Worm (Caenorhabditis elegans) whole organism, L4 larva: ENCODE data around the gene rib-1.

Experiments used
- F10B5.3 ChIP-seq: sonication (generic microtip); optimal IDR thresholded peaks from 2 replicates; lab custom pipeline; 2016; ENCODE audit warnings: mild to moderate bottlenecking, missing genetic modification characterization, missing compliant biosample characterization
- F26F4.8 ChIP-seq: fragments of 200-800 bp; sonication (Bioruptor generic); conservative IDR thresholded peaks from 2 replicates; pipeline ENCODE4 v1.3.6; 2022; ENCODE audit warnings: missing genetic modification characterization, missing compliant biosample characterization
- R02D3.7 ChIP-seq: fragments of 150-350 bp; sonication (generic microtip); optimal IDR thresholded peaks from 3 replicates; lab custom pipeline; 2014; ENCODE audit warnings: missing biosample characterization, missing genetic modification characterization
- T20F7.1 ChIP-seq: fragments of 200-800 bp; sonication (Bioruptor generic); optimal IDR thresholded peaks from 2 replicates; lab custom pipeline; 2018; ENCODE audit warnings: mild to moderate bottlenecking, missing genetic modification characterization, missing compliant biosample characterization
- T26A8.4 ChIP-seq: fragments of 200-800 bp; sonication (Bioruptor generic); IDR thresholded peaks from 2 replicates; pipeline ENCODE4 v1.3.6; 2022; ENCODE audit warnings: missing genetic modification characterization, missing compliant biosample characterization
- Y48G9A.11 ChIP-seq: fragments of 200-800 bp; sonication (Bioruptor generic); IDR thresholded peaks from 2 replicates; pipeline ENCODE4 v1.3.6; 2022; ENCODE audit warnings: missing genetic modification reagents, missing genetic modification characterization, missing compliant biosample characterization
- Y75B8A.6 ChIP-seq: fragments of 200-800 bp; sonication (Bioruptor generic); IDR thresholded peaks from 2 replicates; pipeline ENCODE4 v1.3.6; 2022; ENCODE audit warnings: missing genetic modification reagents, missing genetic modification characterization, missing compliant biosample characterization
- aha-1 ChIP-seq: fragments of 150-350 bp; peaks from one replicate; lab custom pipeline; 2014; ENCODE audit warnings: missing biosample characterization, missing genetic modification characterization
- aly-2 ChIP-seq: sonication (generic microtip); optimal IDR thresholded peaks from 2 replicates; lab custom pipeline; 2018; ENCODE audit warnings: missing biosample characterization, missing genetic modification characterization
- ama-1 ChIP-seq: fragments of 150-350 bp; optimal IDR thresholded peaks from 2 replicates; lab custom pipeline; 2014; ENCODE audit warnings: inconsistent platforms, mixed read lengths
- ceh-44 ChIP-seq: fragments of 200-800 bp; sonication (Bioruptor generic); IDR thresholded peaks from 2 replicates; pipeline ENCODE4 v1.3.6; 2022; ENCODE audit warnings: missing genetic modification reagents, missing genetic modification characterization, missing compliant biosample characterization
- ceh-82 ChIP-seq: sonication (generic microtip); optimal IDR thresholded peaks from 2 replicates; lab custom pipeline; 2017; ENCODE audit warnings: missing biosample characterization, missing genetic modification characterization
- ces-1 ChIP-seq: fragments of 150-350 bp; sonication (generic microtip); optimal IDR thresholded peaks from 4 replicates; lab custom pipeline; 2014; ENCODE audit warnings: missing biosample characterization, missing genetic modification reagents, missing genetic modification characterization
- daf-12 ChIP-seq: fragments of 150-350 bp; optimal IDR thresholded peaks from 2 replicates; lab custom pipeline; 2014; ENCODE audit warnings: missing biosample characterization, missing genetic modification reagents, missing genetic modification characterization
- daf-16 ChIP-seq, 3 experiments: sonication (generic microtip); optimal IDR thresholded peaks; 2 replicates each; lab custom pipeline; 2016 to 2017; ENCODE audit warnings: missing genetic modification characterization in 3 of 3, missing genetic modification reagents in 3 of 3, mild to moderate bottlenecking in 2 of 3, missing compliant biosample characterization in 2 of 3, missing biosample characterization in 1 of 3, moderate library complexity in 1 of 3
- dmd-9 ChIP-seq: fragments of 200-800 bp; sonication (Bioruptor generic); IDR thresholded peaks from 2 replicates; pipeline ENCODE4 v1.3.6; 2022; ENCODE audit warnings: missing genetic modification reagents, missing genetic modification characterization, missing compliant biosample characterization
- duxl-1 ChIP-seq: sonication (generic microtip); optimal IDR thresholded peaks from 2 replicates; lab custom pipeline; 2016; ENCODE audit warnings: mild to moderate bottlenecking, missing genetic modification characterization, moderate library complexity, missing compliant biosample characterization; ENCODE audit not compliant: poor library complexity
- egl-43 ChIP-seq: fragments of 200-800 bp; sonication (Bioruptor generic); IDR thresholded peaks from 2 replicates; pipeline ENCODE4 v1.3.6; 2022; ENCODE audit warnings: missing genetic modification reagents, missing genetic modification characterization, missing compliant biosample characterization
- fkh-10 ChIP-seq: fragments of 150-350 bp; optimal IDR thresholded peaks from 2 replicates; lab custom pipeline; 2014; ENCODE audit warnings: missing biosample characterization, missing genetic modification reagents, missing genetic modification characterization
- gei-8 ChIP-seq: fragments of 200-800 bp; sonication (Bioruptor generic); optimal IDR thresholded peaks from 2 replicates; lab custom pipeline; 2018; ENCODE audit warnings: mild to moderate bottlenecking, missing genetic modification characterization, missing compliant biosample characterization
- hlh-30 ChIP-seq: sonication (generic microtip); optimal IDR thresholded peaks from 2 replicates; lab custom pipeline; 2017; ENCODE audit warnings: antibody characterized with exemption, mild to moderate bottlenecking, missing genetic modification characterization, missing compliant biosample characterization; ENCODE audit not compliant: insufficient read depth
- lim-7 ChIP-seq: fragments of 200-800 bp; sonication (Bioruptor generic); IDR thresholded peaks from 2 replicates; pipeline ENCODE4 v1.3.6; 2022; ENCODE audit warnings: missing genetic modification characterization, missing compliant biosample characterization
- lin-1 ChIP-seq: fragments of 200-800 bp; sonication (Bioruptor generic); IDR thresholded peaks from 2 replicates; pipeline ENCODE4 v1.3.6; 2022; ENCODE audit warnings: missing genetic modification reagents, missing genetic modification characterization, missing compliant biosample characterization
- lin-13 ChIP-seq: fragments of 150-350 bp; optimal IDR thresholded peaks from 2 replicates; lab custom pipeline; 2014; ENCODE audit warnings: missing biosample characterization, missing genetic modification reagents, missing genetic modification characterization
- lin-38 ChIP-seq: fragments of 200-800 bp; sonication (Bioruptor generic); IDR thresholded peaks from 2 replicates; pipeline ENCODE4 v1.3.6; 2022; ENCODE audit warnings: missing genetic modification reagents, missing genetic modification characterization, missing compliant biosample characterization
- lsy-2 ChIP-seq, 2 experiments: fragments of 150-350 bp in 1 of 2; sonication (generic microtip) in 1 of 2; optimal IDR thresholded peaks; 2 replicates each; lab custom pipeline; 2014 to 2017; ENCODE audit warnings: missing biosample characterization in 2 of 2, missing genetic modification characterization in 2 of 2
- mes-2 ChIP-seq: sonication (generic microtip); optimal IDR thresholded peaks from 2 replicates; lab custom pipeline; 2016; ENCODE audit warnings: missing genotype, mild to moderate bottlenecking, missing genetic modification characterization, missing compliant biosample characterization; ENCODE audit not compliant: poor library complexity, severe bottlenecking
- mxl-2 ChIP-seq: fragments of 200-800 bp; sonication (Bioruptor generic); conservative IDR thresholded peaks from 2 replicates; pipeline ENCODE4 v1.3.6; 2022; ENCODE audit warnings: missing genetic modification reagents, missing genetic modification characterization, missing compliant biosample characterization
- mxl-3 ChIP-seq: fragments of 200-800 bp; sonication (Bioruptor generic); optimal IDR thresholded peaks from 2 replicates; lab custom pipeline; 2018; ENCODE audit warnings: mild to moderate bottlenecking, missing genetic modification characterization, missing compliant biosample characterization
- nhr-102 ChIP-seq: sonication (generic microtip); optimal IDR thresholded peaks from 2 replicates; lab custom pipeline; 2016; ENCODE audit warnings: mild to moderate bottlenecking, missing genetic modification characterization, moderate library complexity, missing compliant biosample characterization
- nhr-11 ChIP-seq: fragments of 150-350 bp; optimal IDR thresholded peaks from 2 replicates; lab custom pipeline; 2014; ENCODE audit warnings: missing biosample characterization, missing genetic modification characterization
- nhr-111 ChIP-seq: fragments of 200-800 bp; sonication (Bioruptor generic); optimal IDR thresholded peaks from 2 replicates; lab custom pipeline; 2018; ENCODE audit warnings: mild to moderate bottlenecking, missing genetic modification characterization, missing compliant biosample characterization
- nhr-237 ChIP-seq: sonication (generic microtip); optimal IDR thresholded peaks from 2 replicates; lab custom pipeline; 2017; ENCODE audit warnings: missing biosample characterization, missing genetic modification characterization
- nhr-25 ChIP-seq: sonication (generic microtip); optimal IDR thresholded peaks from 2 replicates; lab custom pipeline; 2017; ENCODE audit warnings: missing genetic modification characterization, mild to moderate bottlenecking, missing compliant biosample characterization, antibody characterized with exemption, moderate library complexity, borderline replicate concordance; ENCODE audit not compliant: insufficient read depth
- nhr-6 ChIP-seq: fragments of 150-350 bp; optimal IDR thresholded peaks from 2 replicates; lab custom pipeline; 2014; ENCODE audit warnings: missing biosample characterization, missing genetic modification characterization
- nhr-77 ChIP-seq: fragments of 150-350 bp; optimal IDR thresholded peaks from 2 replicates; lab custom pipeline; 2014; ENCODE audit warnings: missing biosample characterization, missing genetic modification characterization
- pha-4 ChIP-seq, 2 experiments: fragments of 150-350 bp in 1 of 2; fragments of 200-800 bp in 1 of 2; sonication (Bioruptor generic) in 1 of 2; IDR thresholded peaks in 1 of 2; optimal IDR thresholded peaks in 1 of 2; 2 replicates each; pipeline versions ENCODE4 v1.3.6 to Lab custom; 2014 to 2022; ENCODE audit warnings: missing genetic modification characterization in 2 of 2, missing genetic modification reagents in 2 of 2, missing biosample characterization in 1 of 2, missing compliant biosample characterization in 1 of 2
- rbr-2 ChIP-seq: sonication (generic microtip); optimal IDR thresholded peaks from 2 replicates; lab custom pipeline; 2016; ENCODE audit warnings: missing genotype, missing genetic modification characterization, missing compliant biosample characterization
- saeg-2 ChIP-seq: fragments of 200-800 bp; sonication (Bioruptor generic); IDR thresholded peaks from 2 replicates; pipeline ENCODE4 v1.3.6; 2022; ENCODE audit warnings: missing genetic modification reagents, missing genetic modification characterization, missing compliant biosample characterization
- sdz-12 ChIP-seq: fragments of 200-800 bp; sonication (Bioruptor generic); optimal IDR thresholded peaks from 2 replicates; lab custom pipeline; 2018; ENCODE audit warnings: mild to moderate bottlenecking, missing genetic modification characterization, missing compliant biosample characterization
- snpc-1.2 ChIP-seq: fragments of 200-800 bp; sonication (Bioruptor generic); IDR thresholded peaks from 2 replicates; pipeline ENCODE4 v1.3.6; 2022; ENCODE audit warnings: missing genetic modification reagents, missing genetic modification characterization, missing compliant biosample characterization
- snpc-4 ChIP-seq: fragments of 150-350 bp; optimal IDR thresholded peaks from 2 replicates; lab custom pipeline; 2014; ENCODE audit warnings: missing biosample characterization, missing genetic modification characterization
- spr-1 ChIP-seq: sonication (generic microtip); optimal IDR thresholded peaks from 2 replicates; lab custom pipeline; 2016; ENCODE audit warnings: mild to moderate bottlenecking, missing genetic modification characterization, missing compliant biosample characterization
- spr-3 ChIP-seq: fragments of 200-800 bp; sonication (Bioruptor generic); optimal IDR thresholded peaks from 2 replicates; lab custom pipeline; 2018; ENCODE audit warnings: mild to moderate bottlenecking, missing genetic modification characterization, missing compliant biosample characterization
- unc-130 ChIP-seq: sonication (generic microtip); optimal IDR thresholded peaks from 2 replicates; lab custom pipeline; 2016; ENCODE audit warnings: missing genetic modification reagents, missing genetic modification characterization, missing compliant biosample characterization
- unc-39 ChIP-seq: sonication (generic microtip); optimal IDR thresholded peaks from 2 replicates; lab custom pipeline; 2017; ENCODE audit warnings: missing biosample characterization, missing genetic modification characterization
- vab-7 ChIP-seq: fragments of 200-800 bp; sonication (Bioruptor generic); IDR thresholded peaks from 2 replicates; pipeline ENCODE4 v1.3.6; 2022; ENCODE audit warnings: missing genetic modification reagents, missing genetic modification characterization, missing compliant biosample characterization
- zfp-2 ChIP-seq: sonication (generic microtip); optimal IDR thresholded peaks from 2 replicates; lab custom pipeline; 2016; ENCODE audit warnings: mild to moderate bottlenecking, missing genetic modification characterization, missing compliant biosample characterization
- zip-11 ChIP-seq: fragments of 200-800 bp; sonication (Bioruptor generic); IDR thresholded peaks from 2 replicates; pipeline ENCODE4 v1.3.6; 2022; ENCODE audit warnings: missing genetic modification characterization, missing compliant biosample characterization
- zip-2 ChIP-seq: fragments of 150-350 bp; optimal IDR thresholded peaks from 2 replicates; lab custom pipeline; 2014; ENCODE audit warnings: missing biosample characterization, missing genetic modification characterization

Gene rib-1

DNA sequence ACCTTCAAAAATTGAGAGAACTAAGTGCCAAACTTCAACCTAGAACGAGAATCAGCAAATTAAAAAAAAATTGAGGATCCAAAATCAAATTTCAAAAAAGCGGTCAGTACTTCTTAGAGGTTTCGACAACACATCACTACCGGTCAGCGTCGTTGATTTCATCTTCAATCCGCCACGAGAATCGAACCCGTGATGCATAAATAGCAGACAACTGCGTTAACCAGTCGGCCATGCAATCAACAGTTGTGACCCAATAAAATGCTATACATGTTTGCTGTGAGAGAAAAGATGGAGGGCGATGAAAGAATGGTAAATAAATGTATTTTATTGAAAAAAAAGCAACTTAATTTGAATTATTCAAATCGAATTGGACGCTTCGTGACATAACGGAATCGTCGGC, 28.9 kb upstream of the rib-1 start (continued):
- TF ChIP-seq ama-1 (no peak), hlh-30 (tag; lab: Kevin White, UChicago) (peak; percentile 93), lim-7 (GFP tag; lab: Robert Waterston, UW) (no peak; the same call in 1 of the 2 replicates), ceh-44 (GFP tag; lab: Robert Waterston, UW) (peak; percentile 51; the same call in 1 of the 2 replicates), vab-7 (no peak; the same call in 1 of the 2 replicates), ces-1 (GFP tag; lab: Kevin White, UChicago) (no peak), dmd-9 (GFP tag; lab: Robert Waterston, UW) (no peak), nhr-6 (tag; lab: Kevin White, UChicago) (peak; percentile 73), T26A8.4 (GFP tag; lab: Robert Waterston, UW) (no peak; the same call in 1 of the 2 replicates), spr-3 (peak; percentile 49), T20F7.1 (peak; percentile 74), nhr-102 (peak; percentile 84), pha-4 (GFP tag; IDR thresholded peaks at IDR 0.05; lab: Robert Waterston, UW) (no peak), pha-4 (tag; optimal IDR thresholded peaks at IDR 0.05; lab: Kevin White, UChicago) (no peak), gei-8 (GFP tag; lab: Kevin White, UChicago) (peak; percentile 34), lsy-2 (tag; optimal IDR thresholded peaks at IDR 0.05; lab: Kevin White, UChicago) (no peak), nhr-237 (tag; lab: Kevin White, UChicago) (no peak), unc-39 (no peak), rbr-2 (tag; lab: Kevin White, UChicago) (peak; percentile 64), F26F4.8 (GFP tag; lab: Robert Waterston, UW) (no peak; the same call in 1 of the 2 replicates), ceh-82 (tag; lab: Kevin White, UChicago) (no peak), nhr-11 (peak; percentile 70), mxl-3 (GFP tag; lab: Kevin White, UChicago) (no peak), Y75B8A.6 (GFP tag; lab: Robert Waterston, UW) (peak; percentile 56; the same call in 1 of the 2 replicates), zip-11 (0 out of 2 replicates have a peak, but pooled peaks have one; percentile 66), egl-43 (GFP tag; lab: Robert Waterston, UW) (no peak), aha-1 (tag; lab: Kevin White, UChicago) (peak; percentile 83), F10B5.3 (tag; lab: Kevin White, UChicago) (peak; percentile 39), nhr-25 (tag; lab: Kevin White, UChicago) (peak; percentile 61), mes-2 (tag; lab: Kevin White, UChicago) (peak; percentile 89), unc-130 (peak; percentile 77), spr-1 (peak; percentile 74), fkh-10 (GFP tag; lab: Kevin White, UChicago) (no peak), nhr-77 (peak; percentile 88), snpc-1.2 (GFP tag; lab: Robert Waterston, UW) (peak; percentile 90), zip-2 (tag; lab: Kevin White, UChicago) (peak; percentile 48), sdz-12 (GFP tag; lab: Kevin White, UChicago) (peak; percentile 79), lin-13 (GFP tag; lab: Kevin White, UChicago) (peak; percentile 83), zfp-2 (tag; lab: Kevin White, UChicago) (no peak), daf-12 (tag; lab: Kevin White, UChicago) (no peak), Y48G9A.11 (no peak), daf-16 (GFP tag; optimal IDR thresholded peaks at IDR 0.05; lab: Kevin White, UChicago) (no peak), daf-16 (tag; optimal IDR thresholded peaks at IDR 0.05; lab: Kevin White, UChicago) (peak; percentile 90), mxl-2 (0 out of 2 replicates have a peak, but pooled peaks have one; percentile 39), nhr-111 (peak; percentile 75), snpc-4 (tag; lab: Kevin White, UChicago) (no peak), aly-2 (tag; lab: Kevin White, UChicago) (no peak), lin-1 (no peak), saeg-2 (GFP tag; lab: Robert Waterston, UW) (no peak), lin-38 (no peak), duxl-1 (tag; lab: Kevin White, UChicago) (peak; percentile 90), R02D3.7 (no peak)
